Fruit fly (Drosophila melanogaster) whole organism, embryonic: ENCODE results near the gene Drgx.

ENCODE experiments used
- Atf-2 ChIP-seq: fragments of 200-800 bp; sonication (Bioruptor generic); optimal IDR thresholded peaks from 2 replicates; lab custom pipeline; 2016; ENCODE audit warnings: missing biosample characterization, missing genetic modification characterization
- CG1024 ChIP-seq: fragments of 200-800 bp; sonication (Bioruptor generic); IDR thresholded peaks from 2 replicates; pipeline ENCODE4 v1.3.6; 2022; ENCODE audit warnings: missing biosample characterization, missing genetic modification characterization
- CG10462 ChIP-seq: fragments of 200-800 bp; sonication (Bioruptor generic); optimal IDR thresholded peaks from 2 replicates; lab custom pipeline; 2016; ENCODE audit warnings: missing biosample characterization, missing genetic modification characterization
- CG10565 ChIP-seq: fragments of 200-800 bp; sonication (Bioruptor generic); optimal IDR thresholded peaks from 3 replicates; lab custom pipeline; 2016; ENCODE audit warnings: missing biosample characterization, mild to moderate bottlenecking, missing genetic modification characterization
- CG10959 ChIP-seq: fragments of 200-800 bp; sonication (Bioruptor generic); IDR thresholded peaks from 2 replicates; pipeline ENCODE4 v1.3.6; 2022; ENCODE audit warnings: missing biosample characterization, missing genetic modification characterization
- CG11093 ChIP-seq: fragments of 200-800 bp; sonication (Bioruptor generic); IDR thresholded peaks from 3 replicates; pipeline ENCODE4 v1.3.6; 2022; ENCODE audit warnings: missing biosample characterization, missing genetic modification characterization
- CG12104 ChIP-seq: fragments of 200-800 bp; sonication (Bioruptor generic); optimal IDR thresholded peaks from 3 replicates; lab custom pipeline; 2016; ENCODE audit warnings: missing biosample characterization, missing genetic modification characterization
- CG12659 ChIP-seq: fragments of 200-800 bp; sonication (Bioruptor generic); optimal IDR thresholded peaks from 3 replicates; lab custom pipeline; 2017; ENCODE audit warnings: mild to moderate bottlenecking, missing biosample characterization, missing genetic modification reagents, missing genetic modification characterization
- CG14965 ChIP-seq: fragments of 200-800 bp; sonication (Bioruptor generic); optimal IDR thresholded peaks from 2 replicates; lab custom pipeline; 2016; ENCODE audit warnings: missing biosample characterization, missing genetic modification characterization, borderline replicate concordance
- CG17186 ChIP-seq: fragments of 200-800 bp; sonication (Bioruptor generic); optimal IDR thresholded peaks from 3 replicates; lab custom pipeline; 2017; ENCODE audit warnings: missing biosample characterization, missing genetic modification reagents, missing genetic modification characterization
- CG17385 ChIP-seq: fragments of 200-800 bp; sonication (Bioruptor generic); optimal IDR thresholded peaks from 3 replicates; lab custom pipeline; 2018; ENCODE audit warnings: missing biosample characterization, mild to moderate bottlenecking, missing genetic modification characterization
- CG17612 ChIP-seq: fragments of 200-800 bp; sonication (Bioruptor generic); IDR thresholded peaks from 2 replicates; pipeline ENCODE4 v1.3.6; 2022; ENCODE audit warnings: missing biosample characterization, missing genetic modification characterization
- CG18011 ChIP-seq: fragments of 200-800 bp; sonication (Bioruptor generic); optimal IDR thresholded peaks from 2 replicates; lab custom pipeline; 2017; ENCODE audit warnings: missing biosample characterization, missing genetic modification characterization, mild to moderate bottlenecking, moderate library complexity, missing genotype
- CG1832 ChIP-seq: fragments of 200-800 bp; sonication (Bioruptor generic); optimal IDR thresholded peaks from 2 replicates; lab custom pipeline; 2017; ENCODE audit warnings: missing biosample characterization, mild to moderate bottlenecking, missing genetic modification characterization, inconsistent platforms
- CG18764 ChIP-seq: fragments of 200-800 bp; sonication (Bioruptor generic); optimal IDR thresholded peaks from 3 replicates; lab custom pipeline; 2016; ENCODE audit warnings: missing biosample characterization, missing genetic modification characterization
- CG2889 ChIP-seq: fragments of 200-800 bp; sonication (Bioruptor generic); IDR thresholded peaks from 3 replicates; pipeline ENCODE4 v1.3.6; 2022; ENCODE audit warnings: missing biosample characterization, missing genetic modification characterization
- CG32767 ChIP-seq: fragments of 200-800 bp; sonication (Bioruptor generic); IDR thresholded peaks from 2 replicates; pipeline ENCODE4 v1.3.6; 2022; ENCODE audit warnings: missing biosample characterization, missing genetic modification characterization
- CG34376 ChIP-seq: fragments of 200-800 bp; sonication (Bioruptor generic); optimal IDR thresholded peaks from 2 replicates; lab custom pipeline; 2018; ENCODE audit warnings: missing biosample characterization, mild to moderate bottlenecking, missing genetic modification characterization
- CG3726 ChIP-seq: fragments of 200-800 bp; sonication (Bioruptor generic); IDR thresholded peaks from 3 replicates; pipeline ENCODE4, ENCODE4 v1.3.6; 2022; ENCODE audit warnings: missing biosample characterization, missing genetic modification characterization
- CG6175 ChIP-seq: fragments of 200-800 bp; sonication (Bioruptor generic); IDR thresholded peaks from 3 replicates; pipeline ENCODE4 v1.3.6; 2022; ENCODE audit warnings: missing biosample characterization, missing genetic modification characterization
- CG7372 ChIP-seq: fragments of 200-800 bp; sonication (Bioruptor generic); IDR thresholded peaks from 2 replicates; pipeline ENCODE4 v1.3.6; 2022; ENCODE audit warnings: missing biosample characterization, missing genetic modification characterization
- CG7745 ChIP-seq: fragments of 200-800 bp; sonication (Bioruptor generic); optimal IDR thresholded peaks from 2 replicates; lab custom pipeline; 2018; ENCODE audit warnings: missing biosample characterization, mild to moderate bottlenecking, missing genetic modification characterization, moderate library complexity
- CG8944 ChIP-seq: fragments of 200-800 bp; sonication (Bioruptor generic); optimal IDR thresholded peaks from 3 replicates; lab custom pipeline; 2016; ENCODE audit warnings: missing biosample characterization, missing genetic modification characterization
- CG9609 ChIP-seq: fragments of 200-800 bp; sonication (Bioruptor generic); optimal IDR thresholded peaks from 3 replicates; lab custom pipeline; 2016; ENCODE audit warnings: missing biosample characterization, missing genetic modification characterization
- CTCF ChIP-seq: fragments of 200-800 bp; sonication (Bioruptor generic); optimal IDR thresholded peaks from 2 replicates; lab custom pipeline; 2017; ENCODE audit warnings: missing biosample characterization, mild to moderate bottlenecking, missing genetic modification characterization, moderate library complexity
- Deaf1 ChIP-seq: fragments of 200-800 bp; optimal IDR thresholded peaks from 3 replicates; lab custom pipeline; 2019; ENCODE audit warnings: missing biosample characterization, mild to moderate bottlenecking, missing genetic modification characterization, moderate library complexity
- Dip2 ChIP-seq: fragments of 200-800 bp; sonication (Bioruptor generic); IDR thresholded peaks from 2 replicates; pipeline ENCODE4 v1.3.6; 2022; ENCODE audit warnings: missing biosample characterization, missing genetic modification characterization
- E2f1 ChIP-seq: fragments of 200-800 bp; sonication (Bioruptor generic); IDR thresholded peaks from 2 replicates; pipeline ENCODE4 v1.3.6; 2022; ENCODE audit warnings: missing biosample characterization, missing genetic modification characterization
- Elba2 ChIP-seq: fragments of 200-800 bp; sonication (Bioruptor generic); optimal IDR thresholded peaks from 3 replicates; lab custom pipeline; 2016; ENCODE audit warnings: missing biosample characterization, missing genetic modification characterization
- Gug ChIP-seq: fragments of 200-800 bp; sonication (Bioruptor generic); IDR thresholded peaks from 4 replicates; pipeline ENCODE4 v1.3.6; 2022; ENCODE audit warnings: missing biosample characterization, missing genetic modification characterization
- HHEX ChIP-seq: fragments of 200-800 bp; sonication (Bioruptor generic); optimal IDR thresholded peaks from 3 replicates; lab custom pipeline; 2017; ENCODE audit warnings: missing biosample characterization, mild to moderate bottlenecking, missing genetic modification characterization, missing genetic modification reagents
- Rfx ChIP-seq: fragments of 200-800 bp; sonication (Bioruptor generic); IDR thresholded peaks from 2 replicates; pipeline ENCODE4 v1.3.6; 2022; ENCODE audit warnings: missing biosample characterization, missing genetic modification characterization
- Tbp ChIP-seq: fragments of >200 bp; optimal IDR thresholded peaks from 2 replicates; lab custom pipeline; 2018; ENCODE audit warnings: missing biosample characterization, missing genetic modification characterization
- Vsx1 ChIP-seq: fragments of 200-800 bp; sonication (Bioruptor generic); optimal IDR thresholded peaks from 2 replicates; lab custom pipeline; 2017; ENCODE audit warnings: missing biosample characterization, mild to moderate bottlenecking, missing genetic modification characterization, missing genetic modification reagents
- Xrp1 ChIP-seq: fragments of 200-800 bp; sonication (Bioruptor generic); IDR thresholded peaks from 2 replicates; pipeline ENCODE4 v1.3.6; 2022; ENCODE audit warnings: missing biosample characterization, missing genetic modification characterization
- fd64A ChIP-seq: fragments of 200-800 bp; sonication (Bioruptor generic); optimal IDR thresholded peaks from 3 replicates; lab custom pipeline; 2018; ENCODE audit warnings: missing biosample characterization, mild to moderate bottlenecking, missing genetic modification characterization
- hth ChIP-seq: fragments of >200 bp; optimal IDR thresholded peaks from 2 replicates; lab custom pipeline; 2017; ENCODE audit warnings: inconsistent platforms
- kay ChIP-seq: fragments of 200-800 bp; sonication (Bioruptor generic); optimal IDR thresholded peaks from 2 replicates; lab custom pipeline; 2016; ENCODE audit warnings: missing biosample characterization, missing genetic modification characterization
- knrl ChIP-seq: fragments of 200-800 bp; sonication (Bioruptor generic); IDR thresholded peaks from 3 replicates; pipeline ENCODE4 v1.3.6; 2022; ENCODE audit warnings: missing biosample characterization, missing genetic modification characterization; ENCODE audit not compliant: partially characterized antibody
- lbe ChIP-seq: fragments of 200-800 bp; sonication (Bioruptor generic); optimal IDR thresholded peaks from 2 replicates; lab custom pipeline; 2016; ENCODE audit warnings: missing biosample characterization, mild to moderate bottlenecking, missing genetic modification characterization
- lov ChIP-seq, 2 experiments: fragments of 200-800 bp in 1 of 2; fragments of >200 bp in 1 of 2; sonication (Bioruptor generic) in 1 of 2; IDR thresholded peaks in 1 of 2; optimal IDR thresholded peaks in 1 of 2; 2 replicates in 1 of 2; 3 replicates in 1 of 2; pipeline versions ENCODE4 v1.3.6 to Lab custom; 2017 to 2022; ENCODE audit warnings: missing biosample characterization in 1 of 2, missing genetic modification characterization in 1 of 2
- phol ChIP-seq: fragments of 200-800 bp; sonication (Bioruptor generic); optimal IDR thresholded peaks from 3 replicates; lab custom pipeline; 2018; ENCODE audit warnings: missing biosample characterization, mild to moderate bottlenecking, missing genetic modification characterization, moderate library complexity
- prd ChIP-seq, 3 experiments: fragments of >200 bp in 2 of 3; fragments of 200-800 bp in 1 of 3; sonication (Bioruptor generic) in 1 of 3; optimal IDR thresholded peaks in 2 of 3; IDR thresholded peaks in 1 of 3; 2 replicates in 2 of 3; 3 replicates in 1 of 3; pipeline versions ENCODE4 v1.3.6 to Lab custom; 2017 to 2022; ENCODE audit warnings: missing biosample characterization in 1 of 3, missing genetic modification characterization in 1 of 3
- psq ChIP-seq: fragments of 200-800 bp; sonication (Bioruptor generic); optimal IDR thresholded peaks from 2 replicates; lab custom pipeline; 2017; ENCODE audit warnings: missing biosample characterization, missing genetic modification characterization
- ro ChIP-seq: fragments of 200-800 bp; sonication (Bioruptor generic); IDR thresholded peaks from 2 replicates; pipeline ENCODE4 v1.3.6; 2022; ENCODE audit warnings: missing biosample characterization, missing genetic modification characterization
- seq ChIP-seq: fragments of 200-800 bp; sonication (Bioruptor generic); IDR thresholded peaks from 2 replicates; pipeline ENCODE4 v1.3.6; 2022; ENCODE audit warnings: missing biosample characterization, missing genetic modification characterization
- slou ChIP-seq: fragments of 200-800 bp; sonication (Bioruptor generic); optimal IDR thresholded peaks from 3 replicates; lab custom pipeline; 2016; ENCODE audit warnings: missing biosample characterization, missing genetic modification characterization
- slp2 ChIP-seq: fragments of 200-800 bp; sonication (Bioruptor generic); optimal IDR thresholded peaks from 2 replicates; lab custom pipeline; 2016; ENCODE audit warnings: missing biosample characterization, missing genetic modification characterization
- twi ChIP-seq: fragments of 200-800 bp; optimal IDR thresholded peaks from 2 replicates; lab custom pipeline; 2019; ENCODE audit warnings: missing biosample characterization, mild to moderate bottlenecking, missing genetic modification characterization, moderate library complexity
- vvl ChIP-seq: fragments of 200-800 bp; sonication (Bioruptor generic); IDR thresholded peaks from 2 replicates; pipeline ENCODE4 v1.3.6; 2022; ENCODE audit warnings: missing biosample characterization, missing genetic modification characterization
- wdn ChIP-seq: fragments of 200-800 bp; sonication (Bioruptor generic); IDR thresholded peaks from 2 replicates; pipeline ENCODE4 v1.3.6; 2022; ENCODE audit warnings: missing biosample characterization, missing genetic modification characterization
- wor ChIP-seq: fragments of 200-800 bp; sonication (Bioruptor generic); IDR thresholded peaks from 2 replicates; pipeline ENCODE4 v1.3.6; 2022; ENCODE audit warnings: missing biosample characterization, missing genetic modification characterization

Drgx gene

DNA sequence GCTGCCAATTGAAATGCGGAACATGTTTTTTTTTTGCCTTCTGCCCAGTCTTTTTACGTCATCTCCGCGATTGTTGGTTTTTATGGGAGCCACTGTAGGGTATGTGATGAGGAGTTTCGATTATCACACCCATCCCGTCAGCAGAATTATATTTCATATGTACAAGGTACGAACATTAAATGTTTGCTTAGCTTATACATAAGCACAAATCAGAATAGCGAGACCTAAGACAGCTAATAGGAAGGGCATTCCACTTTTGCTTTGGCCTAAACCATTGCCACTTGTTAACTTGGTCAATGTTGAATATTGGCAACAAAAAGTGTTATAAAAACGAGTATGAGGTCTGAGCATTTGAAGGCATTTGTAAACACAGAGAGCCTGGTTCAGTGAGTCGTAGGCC is 40.7 kb downstream of the Drgx start, which contains the start of gene CG2816 (continued):
- TF ChIP-seq CG12659 (GFP tag; lab: Kevin White, UChicago): peak; percentile 66
- no peak for TF ChIP-seq CG12104 (GFP tag; lab: Kevin White, UChicago)
- TF ChIP-seq Deaf1 (tag; lab: Kevin White, UChicago): no peak
- TF ChIP-seq CG11093 (GFP tag; lab: Robert Waterston, UW): no peak
- TF ChIP-seq lov (optimal IDR thresholded peaks at IDR 0.05; lab: Kevin White, UChicago): no peak
- TF ChIP-seq lov (GFP tag; IDR thresholded peaks at IDR 0.05; lab: Robert Waterston, UW): no peak; the same call in 2 of the 3 replicates
- peak; percentile 44 for TF ChIP-seq CG18011 (GFP tag; lab: Kevin White, UChicago)
- no peak for TF ChIP-seq CG7745 (tag; lab: Kevin White, UChicago)
- no peak for TF ChIP-seq Vsx1 (GFP tag; lab: Kevin White, UChicago)
- no peak for TF ChIP-seq Elba2 (GFP tag; lab: Kevin White, UChicago)
- TF ChIP-seq ro (GFP tag; lab: Robert Waterston, UW): no peak
- TF ChIP-seq twi (tag; lab: Kevin White, UChicago): no peak
- peak; percentile 18 for TF ChIP-seq psq (GFP tag; lab: Kevin White, UChicago)
- peak; percentile 77 for TF ChIP-seq CG9609 (GFP tag; lab: Kevin White, UChicago)
- TF ChIP-seq CG17186 (GFP tag; lab: Kevin White, UChicago): no peak
- TF ChIP-seq CG17385 (GFP tag; lab: Kevin White, UChicago): peak; percentile 45
- TF ChIP-seq knrl (GFP tag; lab: Robert Waterston, UW): no peak
- TF ChIP-seq CG32767 (GFP tag; lab: Robert Waterston, UW): 0 out of 2 replicates have a peak, but pooled peaks have one; percentile 14
- TF ChIP-seq Tbp (GFP tag; lab: Kevin White, UChicago): no peak
- no peak for TF ChIP-seq CG10565 (GFP tag; lab: Kevin White, UChicago)
- TF ChIP-seq CG1024 (GFP tag; lab: Robert Waterston, UW): no peak
- TF ChIP-seq Dip2 (GFP tag; lab: Robert Waterston, UW): no peak
- TF ChIP-seq hth: no peak
- peak; percentile 98 for TF ChIP-seq Rfx (GFP tag; lab: Robert Waterston, UW)
- peak; percentile 87; the same call in 1 of the 2 replicates for TF ChIP-seq vvl (GFP tag; lab: Robert Waterston, UW)
- TF ChIP-seq CG18764 (GFP tag; lab: Kevin White, UChicago): no peak
- TF ChIP-seq Gug (GFP tag; lab: Robert Waterston, UW): peak; percentile 54; the same call in 2 of the 4 replicates
- peak; percentile 53 for TF ChIP-seq kay (GFP tag; lab: Kevin White, UChicago)
- TF ChIP-seq wor (GFP tag; lab: Robert Waterston, UW): no peak
- no peak for TF ChIP-seq CG10462 (GFP tag; lab: Kevin White, UChicago)
- peak; percentile 58 for TF ChIP-seq CG8944
- TF ChIP-seq CG1832 (GFP tag; lab: Kevin White, UChicago): no peak
- TF ChIP-seq seq: peak; percentile 47
- TF ChIP-seq fd64A (GFP tag; lab: Kevin White, UChicago): no peak
- TF ChIP-seq CG6175 (GFP tag; lab: Robert Waterston, UW): no peak
- no peak for TF ChIP-seq CG17612
- no peak for TF ChIP-seq prd (optimal IDR thresholded peaks at IDR 0.05; lab: Kevin White, UChicago)
- TF ChIP-seq prd (GFP tag; IDR thresholded peaks at IDR 0.05; lab: Robert Waterston, UW): no peak; the same call in 2 of the 3 replicates
- TF ChIP-seq CG7372 (GFP tag; lab: Robert Waterston, UW): peak; percentile 85
- no peak for TF ChIP-seq Xrp1 (GFP tag; lab: Robert Waterston, UW)
- no peak for TF ChIP-seq CG10959
- TF ChIP-seq CG34376 (GFP tag; lab: Kevin White, UChicago): peak; percentile 13
- TF ChIP-seq HHEX (GFP tag; lab: Kevin White, UChicago): peak; percentile 35
- TF ChIP-seq slou: peak; percentile 14
- peak; percentile 63 for TF ChIP-seq slp2 (GFP tag; lab: Kevin White, UChicago)
- TF ChIP-seq CTCF (GFP tag; lab: Kevin White, UChicago): no peak
- TF ChIP-seq CG2889 (GFP tag; lab: Robert Waterston, UW): peak; percentile 76; the same call in 2 of the 3 replicates
- peak; percentile 81; the same call in 1 of the 2 replicates for TF ChIP-seq wdn (GFP tag; lab: Robert Waterston, UW)
- peak; percentile 64; the same call in 1 of the 3 replicates for TF ChIP-seq CG3726 (GFP tag; lab: Robert Waterston, UW)
- TF ChIP-seq phol (tag; lab: Kevin White, UChicago): no peak
- TF ChIP-seq lbe: peak; percentile 86
- no peak for TF ChIP-seq CG14965
- 0 out of 2 replicates have a peak, but pooled peaks have one; percentile 33 for TF ChIP-seq E2f1
- peak; percentile 63 for TF ChIP-seq Atf-2 (GFP tag; lab: Kevin White, UChicago)
